Fruit fly (Drosophila melanogaster): ENCODE data around the gene TkR99D.

TkR99D gene

DNA sequence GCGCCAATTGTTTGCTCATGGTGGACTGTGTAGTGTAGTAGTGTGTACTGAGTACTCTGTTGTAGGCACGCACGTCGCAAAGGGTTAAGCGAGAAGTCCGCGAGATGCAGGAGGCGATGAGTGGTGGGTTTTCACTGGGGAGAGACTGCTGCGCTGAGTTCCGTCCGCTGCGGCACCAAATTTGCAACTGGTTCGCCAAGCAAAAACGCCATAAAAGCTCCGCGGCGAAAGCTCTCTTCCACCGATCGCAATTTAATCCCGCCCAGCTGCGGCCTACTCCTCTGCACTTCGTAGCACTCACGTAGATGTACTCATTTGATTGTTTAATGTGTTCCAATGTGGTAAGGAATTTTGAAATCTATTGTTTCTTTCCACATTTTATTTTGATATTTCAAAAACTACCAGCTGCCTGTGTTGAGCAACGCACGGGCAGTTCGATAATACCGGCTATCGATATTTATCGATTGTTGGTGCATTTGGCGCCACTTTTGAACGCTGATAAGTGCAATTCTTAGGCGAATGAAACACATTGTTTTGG, 45.8 kb upstream of the TkR99D start, which contains the start of gene CG7920 (continued):
- TF ChIP-seq dati (GFP tag; IDR thresholded peaks at IDR 0.05), result no peak
- TF ChIP-seq CG17612 (GFP tag; IDR thresholded peaks at IDR 0.05), result no peak
- TF ChIP-seq dimm (GFP tag; IDR thresholded peaks at IDR 0.05), result no peak; the same call in 1 of the 2 replicates
- TF ChIP-seq ro (GFP tag; IDR thresholded peaks at IDR 0.05), result no peak
- peak; percentile 64 for TF ChIP-seq CG12659 (GFP tag; optimal IDR thresholded peaks at IDR 0.05)
- TF ChIP-seq ems (GFP tag; optimal IDR thresholded peaks at IDR 0.05), result peak; percentile 48
- no peak for TF ChIP-seq toy (GFP tag; IDR thresholded peaks at IDR 0.05)
- no peak for TF ChIP-seq Taf1 (GFP tag; IDR thresholded peaks at IDR 0.05)
- 0 out of 2 replicates have a peak, but pooled peaks have one; percentile 21 for TF ChIP-seq crol (GFP tag; IDR thresholded peaks at IDR 0.05)
- 0 out of 3 replicates have a peak, but pooled peaks have one; percentile 6 for TF ChIP-seq CG3726 (GFP tag; IDR thresholded peaks at IDR 0.05)
- TF ChIP-seq CG7963 (GFP tag; IDR thresholded peaks at IDR 0.05; ENCODE audit: partially characterized antibody), result peak; percentile 30; the same call in 1 of the 3 replicates
- no peak for TF ChIP-seq ssp (GFP tag; IDR thresholded peaks at IDR 0.05)
- TF ChIP-seq usp (GFP tag; optimal IDR thresholded peaks at IDR 0.05), result no peak
- no peak for TF ChIP-seq Ada2b (GFP tag; IDR thresholded peaks at IDR 0.05)
- no peak for TF ChIP-seq CG1529 (GFP tag; optimal IDR thresholded peaks at IDR 0.05)
- peak; percentile 48; the same call in 2 of the 3 replicates for TF ChIP-seq ci (GFP tag; IDR thresholded peaks at IDR 0.05)
- TF ChIP-seq Nf-YC (tag; optimal IDR thresholded peaks at IDR 0.05), result peak; percentile 41
- TF ChIP-seq chinmo (GFP tag; IDR thresholded peaks at IDR 0.05; ENCODE audit: partially characterized antibody), result peak; percentile 76; the same call in 2 of the 4 replicates
- no peak for TF ChIP-seq gro (GFP tag; optimal IDR thresholded peaks at IDR 0.05)
- peak; percentile 48 for TF ChIP-seq CG13296 (GFP tag; optimal IDR thresholded peaks at IDR 0.05)
- TF ChIP-seq CG4424 (GFP tag; optimal IDR thresholded peaks at IDR 0.05), result peak; percentile 20
- no peak for TF ChIP-seq schlank (tag; optimal IDR thresholded peaks at IDR 0.05)
- TF ChIP-seq trh (GFP tag; optimal IDR thresholded peaks at IDR 0.05), result no peak
- no peak for TF ChIP-seq gcm2 (GFP tag; optimal IDR thresholded peaks at IDR 0.05)
- TF ChIP-seq br (optimal IDR thresholded peaks at IDR 0.05), result no peak
- TF ChIP-seq CG1647 (GFP tag; optimal IDR thresholded peaks at IDR 0.05), result no peak
- peak; percentile 60 for TF ChIP-seq trem (tag; optimal IDR thresholded peaks at IDR 0.05)
- no peak for TF ChIP-seq CG3838 (GFP tag; optimal IDR thresholded peaks at IDR 0.05)
- peak; percentile 61; the same call in 1 of the 2 replicates for TF ChIP-seq ato (GFP tag; IDR thresholded peaks at IDR 0.05; ENCODE audit: partially characterized antibody)
- TF ChIP-seq dan (GFP tag; IDR thresholded peaks at IDR 0.05), result no peak
- TF ChIP-seq sr (GFP tag; IDR thresholded peaks at IDR 0.05), result no peak
- peak; percentile 79 for TF ChIP-seq CG13624 (GFP tag; optimal IDR thresholded peaks at IDR 0.05)
- no peak for TF ChIP-seq CG31224 (GFP tag; IDR thresholded peaks at IDR 0.05)
- no peak for TF ChIP-seq pb (GFP tag; optimal IDR thresholded peaks at IDR 0.05)
- TF ChIP-seq CG17361 (GFP tag; IDR thresholded peaks at IDR 0.05), result no peak
- TF ChIP-seq seq (GFP tag; IDR thresholded peaks at IDR 0.05), result no peak
- TF ChIP-seq B-H1 (GFP tag; IDR thresholded peaks at IDR 0.05), result no peak
- TF ChIP-seq fd3F (GFP tag; optimal IDR thresholded peaks at IDR 0.05), result no peak
- no peak for TF ChIP-seq gt (GFP tag; IDR thresholded peaks at IDR 0.05)
- TF ChIP-seq ac (GFP tag; optimal IDR thresholded peaks at IDR 0.05), result no peak
- no peak for TF ChIP-seq CG9215 (GFP tag; IDR thresholded peaks at IDR 0.05)
- no peak for TF ChIP-seq Doc2 (GFP tag; IDR thresholded peaks at IDR 0.05)
- TF ChIP-seq bcd (GFP tag; optimal IDR thresholded peaks at IDR 0.05), result no peak
- TF ChIP-seq eve (GFP tag; optimal IDR thresholded peaks at IDR 0.05), result no peak
- TF ChIP-seq tll (GFP tag; optimal IDR thresholded peaks at IDR 0.05), result no peak
- no peak for TF ChIP-seq CG14014 (GFP tag; IDR thresholded peaks at IDR 0.05)
- peak; percentile 77 for TF ChIP-seq CG34376 (GFP tag; optimal IDR thresholded peaks at IDR 0.05)
- TF ChIP-seq btn (GFP tag; optimal IDR thresholded peaks at IDR 0.05), result no peak
- peak; percentile 55 for TF ChIP-seq lbe (GFP tag; optimal IDR thresholded peaks at IDR 0.05)
- 0 out of 2 replicates have a peak, but pooled peaks have one; percentile 6 for TF ChIP-seq CG11247 (GFP tag; IDR thresholded peaks at IDR 0.05)
- peak; percentile 29 for TF ChIP-seq Bteb2 (GFP tag; optimal IDR thresholded peaks at IDR 0.05)
- TF ChIP-seq lilli (GFP tag; optimal IDR thresholded peaks at IDR 0.05), result peak; percentile 22
